Fruit fly (Drosophila melanogaster): ENCODE measurements around the gene grn.

The grn gene

DNA sequence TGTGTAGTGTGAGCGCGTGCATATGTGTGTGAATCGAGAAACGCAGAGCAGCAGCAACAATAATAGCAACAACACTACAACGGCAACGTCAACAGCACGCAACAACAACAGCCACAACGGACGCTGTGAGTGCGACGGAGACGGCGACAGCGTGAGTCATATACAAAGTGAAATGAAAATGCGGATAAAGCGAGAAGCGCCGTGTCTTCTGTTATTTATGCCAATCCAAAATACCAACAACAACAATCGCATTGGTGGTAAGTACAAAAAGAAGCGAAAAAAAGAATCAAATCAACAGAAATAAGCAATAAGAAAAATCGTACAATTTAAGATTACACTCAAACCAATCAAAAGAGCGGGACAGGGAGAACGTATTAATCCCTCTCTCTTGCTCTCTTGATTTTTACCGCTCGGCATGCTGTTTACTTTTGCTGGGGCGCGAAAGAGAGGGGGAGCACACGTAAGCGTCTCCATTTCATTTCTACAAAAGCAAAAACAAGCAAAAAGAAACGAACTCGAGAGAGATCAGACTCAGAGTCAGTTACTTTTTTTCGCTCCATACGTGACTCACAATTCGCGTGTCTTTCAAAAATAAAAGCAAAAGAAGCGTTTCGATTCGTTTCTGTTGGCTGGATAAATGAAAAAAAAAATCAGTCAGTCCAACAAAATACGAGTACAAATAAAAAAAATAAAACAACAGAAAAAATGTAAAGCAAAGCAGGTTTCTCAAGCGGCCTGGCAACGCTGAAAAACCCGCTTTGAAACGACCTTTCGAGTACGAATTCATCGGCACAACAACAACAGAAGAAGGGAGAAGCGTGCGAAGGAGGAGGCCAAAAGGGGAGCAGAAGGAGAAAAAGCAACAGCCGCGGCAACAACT lies 75.2 kb downstream of the grn start (continued):
- peak in 1 of 2 experiments; percentile 100 for TF ChIP-seq bsh (GFP tag; optimal IDR thresholded peaks at IDR 0.05)
- TF ChIP-seq abd-A (tag; optimal IDR thresholded peaks at IDR 0.05) = peak; percentile 53
- peak; percentile 76 for TF ChIP-seq sens (GFP tag)
- no peak for TF ChIP-seq CG7963 (GFP tag; IDR thresholded peaks at IDR 0.05; ENCODE audit: partially characterized antibody)
- TF ChIP-seq dm (GFP tag; optimal IDR thresholded peaks at IDR 0.05) = no peak
- TF ChIP-seq CG3407 (GFP tag; optimal IDR thresholded peaks at IDR 0.05) = no peak
- TF ChIP-seq ac (GFP tag; optimal IDR thresholded peaks at IDR 0.05) = no peak
- TF ChIP-seq p53 (GFP tag; optimal IDR thresholded peaks at IDR 0.05) = no peak
- TF ChIP-seq tll (GFP tag; optimal IDR thresholded peaks at IDR 0.05) = peak; percentile 15 to 66
- peak; percentile 4 for TF ChIP-seq lab (GFP tag; optimal IDR thresholded peaks at IDR 0.05)
- TF ChIP-seq sd (tag; optimal IDR thresholded peaks at IDR 0.05) = peak; percentile 39
- peak; percentile 70 for TF ChIP-seq Nf-YB (GFP tag; optimal IDR thresholded peaks at IDR 0.05)
- TF ChIP-seq B-H2 (GFP tag; optimal IDR thresholded peaks at IDR 0.05) = peak; percentile 15
- TF ChIP-seq CG8924 (tag; optimal IDR thresholded peaks at IDR 0.05) = peak; percentile 21
- peak; percentile 93 for TF ChIP-seq sqz (GFP tag; optimal IDR thresholded peaks at IDR 0.05)
- peak; percentile 1 for TF ChIP-seq CG33213 (GFP tag; optimal IDR thresholded peaks at IDR 0.05)
- peak; percentile 14 for TF ChIP-seq Elba2 (GFP tag; optimal IDR thresholded peaks at IDR 0.05)
- no peak for TF ChIP-seq CG9817 (tag; optimal IDR thresholded peaks at IDR 0.05)
- no peak for TF ChIP-seq tgo (GFP tag; IDR thresholded peaks at IDR 0.05)
- TF ChIP-seq CG12769 (tag; optimal IDR thresholded peaks at IDR 0.05) = peak; percentile 36
- peak; percentile 5 for TF ChIP-seq CG11723 (GFP tag; optimal IDR thresholded peaks at IDR 0.05)
- peak; percentile 42 for TF ChIP-seq CG17385 (GFP tag; optimal IDR thresholded peaks at IDR 0.05)
- TF ChIP-seq Dfd (GFP tag; optimal IDR thresholded peaks at IDR 0.05) = no peak
- peak; percentile 22 for TF ChIP-seq Xbp1 (GFP tag; optimal IDR thresholded peaks at IDR 0.05)

DNA sequence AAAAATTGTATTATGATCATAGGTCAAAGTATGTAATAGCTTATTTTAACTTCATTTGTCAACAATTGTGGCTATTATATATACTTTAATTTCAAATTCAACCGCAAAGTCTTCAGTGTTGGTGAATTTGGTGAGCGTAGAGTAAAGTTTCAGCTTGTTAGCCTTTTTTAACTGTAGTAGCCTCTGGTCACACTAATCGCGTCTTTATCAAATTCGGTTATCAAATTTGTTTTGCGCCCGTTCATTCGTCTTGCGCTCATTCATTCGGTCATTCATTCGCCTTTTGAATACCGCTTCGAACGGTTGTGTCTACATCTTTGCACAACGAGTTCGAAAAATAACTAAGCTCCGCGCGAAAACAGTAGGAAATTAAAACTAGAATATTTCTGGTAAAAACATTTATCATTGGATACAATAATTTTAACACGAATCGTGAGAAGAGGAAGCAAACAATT lies 76.1 kb downstream of the grn start, which contains the start of gene puc:
puc (plus strand) TSS at position 245 of the 455 bp plus-strand sequence.
- TF ChIP-seq Myb (GFP tag; optimal IDR thresholded peaks at IDR 0.05) = peak; percentile 77
- peak; percentile 71 for TF ChIP-seq pzg (GFP tag; optimal IDR thresholded peaks at IDR 0.05)
- TF ChIP-seq CG10543 (GFP tag; optimal IDR thresholded peaks at IDR 0.05) = peak; percentile 69
- peak; percentile 82 for TF ChIP-seq Deaf1 (tag; optimal IDR thresholded peaks at IDR 0.05)
- TF ChIP-seq her (GFP tag; optimal IDR thresholded peaks at IDR 0.05) = peak; percentile 54
- TF ChIP-seq Ada2b (GFP tag; IDR thresholded peaks at IDR 0.05) = no peak
- TF ChIP-seq dm (GFP tag; optimal IDR thresholded peaks at IDR 0.05) = no peak
- TF ChIP-seq CG14965 (GFP tag; optimal IDR thresholded peaks at IDR 0.05; ENCODE audit: borderline replicate concordance) = no peak
- peak; percentile 13 for TF ChIP-seq CG12219 (GFP tag; optimal IDR thresholded peaks at IDR 0.05)
- peak; percentile 81 for TF ChIP-seq CG9797 (GFP tag; optimal IDR thresholded peaks at IDR 0.05)
- TF ChIP-seq CG10267 (tag; optimal IDR thresholded peaks at IDR 0.05) = peak; percentile 98
- TF ChIP-seq psq (GFP tag; optimal IDR thresholded peaks at IDR 0.05) = peak; percentile 93
- peak; percentile 12 for TF ChIP-seq sug (tag; optimal IDR thresholded peaks at IDR 0.05)
- TF ChIP-seq chif (GFP tag; optimal IDR thresholded peaks at IDR 0.05) = peak in 1 of 2 experiments; percentile 4
- no peak for TF ChIP-seq sima (GFP tag; optimal IDR thresholded peaks at IDR 0.05)
- TF ChIP-seq CG7839 (tag; optimal IDR thresholded peaks at IDR 0.05) = peak; percentile 18
- TF ChIP-seq chm (GFP tag; IDR thresholded peaks at IDR 0.05) = no peak
- TF ChIP-seq Med (GFP tag) = peak; percentile 95
- TF ChIP-seq ems (GFP tag; optimal IDR thresholded peaks at IDR 0.05) = peak; percentile 64
- no peak for TF ChIP-seq h (optimal IDR thresholded peaks at IDR 0.05)
- no peak for TF ChIP-seq CG14050 (GFP tag; IDR thresholded peaks at IDR 0.05)
- TF ChIP-seq Pdp1 (GFP tag; optimal IDR thresholded peaks at IDR 0.05) = peak; percentile 13 to 62
- TF ChIP-seq CG12071 (GFP tag; optimal IDR thresholded peaks at IDR 0.05) = peak; percentile 71
- peak; percentile 38 for TF ChIP-seq PHDP (tag; optimal IDR thresholded peaks at IDR 0.05)
- TF ChIP-seq onecut (GFP tag; IDR thresholded peaks at IDR 0.05) = peak; percentile 15; the same call in 1 of the 2 replicates

Data from whole organism, embryonic.